Fruit fly (Drosophila melanogaster): ENCODE results near the gene CG33125.

Gene CG33125

dm6 chr2L:2652314-2652713 lies at the start of gene CG33125:
TSS of gene CG33125 (minus strand) at chr2L:2652414.
- TF ChIP-seq CG8478 (optimal IDR thresholded peaks at IDR 0.05) (no peak), CTCF (optimal IDR thresholded peaks at IDR 0.05) (no peak)

- TF ChIP-seq CTCF (optimal IDR thresholded peaks at IDR 0.05) = no peak
- no peak for TF ChIP-seq CG8478 (optimal IDR thresholded peaks at IDR 0.05)
Measured at dm6 chr2L:2696337-2696736, 44.1 kb upstream of the CG33125 start, which contains the start of gene Trf5. TSS of gene Trf5 (minus strand) at chr2L:2696437.

- TF ChIP-seq CTCF (optimal IDR thresholded peaks at IDR 0.05) (no peak), CG8478 (optimal IDR thresholded peaks at IDR 0.05) (no peak)
Measured at dm6 chr2L:2677553-2677952, 25.3 kb upstream of the CG33125 start, which contains the start of gene Tmtc1. TSS of gene Tmtc1 (plus strand) at chr2L:2677734.

- TF ChIP-seq CG8478 (optimal IDR thresholded peaks at IDR 0.05) (no peak), CTCF (optimal IDR thresholded peaks at IDR 0.05) (no peak)
Measured at dm6 chr2L:2669523-2669922, 17.3 kb upstream of the CG33125 start, which contains the start of gene Gr23a. TSS of gene Gr23a (plus strand) at chr2L:2669823.

- TF ChIP-seq CG8478 (optimal IDR thresholded peaks at IDR 0.05) (no peak), CTCF (optimal IDR thresholded peaks at IDR 0.05) (no peak)
Measured at dm6 chr2L:2664762-2665161, 12.5 kb upstream of the CG33125 start, which contains the start of gene Trf4. TSS of gene Trf4 (plus strand) at chr2L:2665062.

- TF ChIP-seq CTCF (optimal IDR thresholded peaks at IDR 0.05) (no peak), CG8478 (optimal IDR thresholded peaks at IDR 0.05) (no peak)
Measured at dm6 chr2L:2655094-2655493, 2.9 kb upstream of the CG33125 start, which contains the start of gene Prosbeta4R2. TSS of gene Prosbeta4R2 (plus strand) at chr2L:2655394.

dm6 chr2L:2653749-2654148 lies 1.5 kb upstream of the CG33125 start, which contains the start of gene Or23a:
TSS of gene Or23a (plus strand) at chr2L:2654049.
- no peak for TF ChIP-seq CG8478 (optimal IDR thresholded peaks at IDR 0.05)
- no peak for TF ChIP-seq CTCF (optimal IDR thresholded peaks at IDR 0.05)

dm6 chr2L:2652746-2653145 lies 532 bp upstream of the CG33125 start, which contains the start of gene Prosbeta4R1:
TSS of gene Prosbeta4R1 (plus strand) at chr2L:2653046.
- TF ChIP-seq CG8478 (optimal IDR thresholded peaks at IDR 0.05) (no peak), CTCF (optimal IDR thresholded peaks at IDR 0.05) (no peak)

dm6 chr2L:2647620-2648019 lies 4.6 kb downstream of the CG33125 start, which contains the start of the genes CG9962 and CG43851:
TSS of gene CG9962 (minus strand) at chr2L:2647720.
TSS of gene CG43851 (plus strand) at chr2L:2647886.
- TF ChIP-seq CTCF (optimal IDR thresholded peaks at IDR 0.05) = no peak
- no peak for TF ChIP-seq CG8478 (optimal IDR thresholded peaks at IDR 0.05)

- no peak for TF ChIP-seq CG8478 (optimal IDR thresholded peaks at IDR 0.05)
- no peak for TF ChIP-seq CTCF (optimal IDR thresholded peaks at IDR 0.05)
Measured at dm6 chr2L:2637002-2637377, 15.2 kb downstream of the CG33125 start.

dm6 chr2L:2636326-2637001 lies 15.8 kb downstream of the CG33125 start:
- TF ChIP-seq CTCF (optimal IDR thresholded peaks at IDR 0.05) (no peak), CG8478 (optimal IDR thresholded peaks at IDR 0.05) (no peak)

dm6 chr2L:2628760-2629159 lies 23.5 kb downstream of the CG33125 start:
- no peak for TF ChIP-seq CTCF (optimal IDR thresholded peaks at IDR 0.05)
- TF ChIP-seq CG8478 (optimal IDR thresholded peaks at IDR 0.05) = no peak

dm6 chr2L:2627507-2627906 lies 24.7 kb downstream of the CG33125 start:
- TF ChIP-seq CG8478 (optimal IDR thresholded peaks at IDR 0.05) = no peak
- TF ChIP-seq CTCF (optimal IDR thresholded peaks at IDR 0.05) = no peak

dm6 chr2L:2623947-2624346 lies 28.3 kb downstream of the CG33125 start:
- TF ChIP-seq CG8478 (optimal IDR thresholded peaks at IDR 0.05) = no peak
- no peak for TF ChIP-seq CTCF (optimal IDR thresholded peaks at IDR 0.05)

- no peak for TF ChIP-seq CG8478 (optimal IDR thresholded peaks at IDR 0.05)
- no peak for TF ChIP-seq CTCF (optimal IDR thresholded peaks at IDR 0.05)
Measured at dm6 chr2L:2619887-2620286, 32.3 kb downstream of the CG33125 start, which contains the start of gene CG43403. TSS of gene CG43403 (plus strand) at chr2L:2620187.

- TF ChIP-seq CG8478 (optimal IDR thresholded peaks at IDR 0.05) (no peak), CTCF (optimal IDR thresholded peaks at IDR 0.05) (no peak)
Measured at dm6 chr2L:2609694-2610093, 42.5 kb downstream of the CG33125 start, which contains the start of gene CG15395. TSS of gene CG15395 (plus strand) at chr2L:2609994.
